Worm (Caenorhabditis elegans) whole organism, L4/young adult: ENCODE results near the gene srx-31.

Experiments
- W03F9.2 ChIP-seq: fragments of 150-350 bp; optimal IDR thresholded peaks from 2 replicates; lab custom pipeline; 2014; ENCODE audit warnings: missing biosample characterization, missing genetic modification characterization
- him-1 ChIP-seq: sonication (generic microtip); optimal IDR thresholded peaks from 2 replicates; lab custom pipeline; 2016; ENCODE audit warnings: missing genotype, missing genetic modification reagents, missing genetic modification characterization, missing compliant biosample characterization

- TF ChIP-seq him-1 (tag; lab: Kevin White, UChicago) (no peak), W03F9.2 (tag; lab: Kevin White, UChicago) (no peak)
Measured at ce11 chrV:810281-810862, 12.4 kb downstream of the srx-31 start, which contains the start of gene R13D11.4.
